Fruit fly (Drosophila melanogaster) whole organism, embryonic: ENCODE results near the gene bun.
A peak's percentile ranks its signal among the peaks of the same experiment; 100 is the strongest.

ENCODE experiments used
- Blimp-1 ChIP-seq: fragments of 200-800 bp; sonication (Bioruptor generic); optimal IDR thresholded peaks from 3 replicates; lab custom pipeline; 2018; ENCODE audit warnings: missing biosample characterization, missing genetic modification characterization, mild to moderate bottlenecking, moderate library complexity, missing genetic modification reagents
- BtbVII ChIP-seq: fragments of 200-800 bp; sonication (Bioruptor generic); optimal IDR thresholded peaks from 3 replicates; lab custom pipeline; 2017; ENCODE audit warnings: missing biosample characterization, mild to moderate bottlenecking, missing genetic modification characterization
- CG12071 ChIP-seq: fragments of 200-800 bp; sonication (Bioruptor generic); optimal IDR thresholded peaks from 3 replicates; lab custom pipeline; 2018; ENCODE audit warnings: missing biosample characterization, mild to moderate bottlenecking, missing genetic modification characterization
- CG12299 ChIP-seq: fragments of 200-800 bp; sonication (Bioruptor generic); optimal IDR thresholded peaks from 2 replicates; lab custom pipeline; 2018; ENCODE audit warnings: missing biosample characterization, mild to moderate bottlenecking, missing genetic modification characterization
- CG15269 ChIP-seq: fragments of 200-800 bp; sonication (Bioruptor generic); optimal IDR thresholded peaks from 2 replicates; lab custom pipeline; 2018; ENCODE audit warnings: missing biosample characterization, mild to moderate bottlenecking, missing genetic modification characterization, moderate library complexity
- CG15696 ChIP-seq: fragments of 200-800 bp; sonication (Bioruptor generic); optimal IDR thresholded peaks from 2 replicates; lab custom pipeline; 2019; ENCODE audit warnings: missing biosample characterization, mild to moderate bottlenecking, missing genetic modification characterization, moderate library complexity
- CG17361 ChIP-seq: fragments of 200-800 bp; sonication (Bioruptor generic); IDR thresholded peaks from 3 replicates; pipeline ENCODE4 v1.3.6; 2022; ENCODE audit warnings: missing biosample characterization, missing genetic modification characterization
- CG18262 ChIP-seq: fragments of 200-800 bp; optimal IDR thresholded peaks from 3 replicates; lab custom pipeline; 2019; ENCODE audit warnings: missing biosample characterization, mild to moderate bottlenecking, missing genetic modification characterization, moderate library complexity
- CG18764 ChIP-seq: fragments of 200-800 bp; sonication (Bioruptor generic); optimal IDR thresholded peaks from 3 replicates; lab custom pipeline; 2016; ENCODE audit warnings: missing biosample characterization, missing genetic modification characterization
- CG31388 ChIP-seq: fragments of 200-800 bp; sonication (Bioruptor generic); optimal IDR thresholded peaks from 2 replicates; lab custom pipeline; 2016; ENCODE audit warnings: missing biosample characterization, missing genetic modification characterization
- CG32532 ChIP-seq: fragments of 200-800 bp; sonication (Bioruptor generic); IDR thresholded peaks from 2 replicates; pipeline ENCODE4 v1.3.6; 2022; ENCODE audit warnings: missing biosample characterization, missing genetic modification characterization
- CG3407 ChIP-seq: fragments of 200-800 bp; sonication (Bioruptor generic); optimal IDR thresholded peaks from 2 replicates; lab custom pipeline; 2018; ENCODE audit warnings: missing biosample characterization, mild to moderate bottlenecking, missing genetic modification characterization
- CG34376 ChIP-seq: fragments of 200-800 bp; sonication (Bioruptor generic); optimal IDR thresholded peaks from 2 replicates; lab custom pipeline; 2018; ENCODE audit warnings: missing biosample characterization, mild to moderate bottlenecking, missing genetic modification characterization
- CG3847 ChIP-seq: fragments of 200-800 bp; sonication (Bioruptor generic); IDR thresholded peaks from 2 replicates; pipeline ENCODE4 v1.3.6; 2022; ENCODE audit warnings: missing biosample characterization, missing genetic modification characterization
- CG4730 ChIP-seq: fragments of 200-800 bp; sonication (Bioruptor generic); IDR thresholded peaks from 2 replicates; pipeline ENCODE4 v1.3.6; 2022; ENCODE audit warnings: missing biosample characterization, missing genetic modification characterization
- CG6689 ChIP-seq: fragments of 200-800 bp; sonication (Bioruptor generic); IDR thresholded peaks from 2 replicates; pipeline ENCODE4 v1.3.6; 2022; ENCODE audit warnings: missing biosample characterization, missing genetic modification characterization
- CG7556 ChIP-seq: fragments of 200-800 bp; sonication (Bioruptor generic); optimal IDR thresholded peaks from 2 replicates; lab custom pipeline; 2017; ENCODE audit warnings: missing biosample characterization, mild to moderate bottlenecking, missing genetic modification characterization
- CG7745 ChIP-seq: fragments of 200-800 bp; sonication (Bioruptor generic); optimal IDR thresholded peaks from 2 replicates; lab custom pipeline; 2018; ENCODE audit warnings: missing biosample characterization, mild to moderate bottlenecking, missing genetic modification characterization, moderate library complexity
- CG7786 ChIP-seq: fragments of 200-800 bp; sonication (Bioruptor generic); optimal IDR thresholded peaks from 2 replicates; lab custom pipeline; 2016; ENCODE audit warnings: missing biosample characterization, missing genetic modification characterization
- CG7839 ChIP-seq: fragments of 200-800 bp; sonication (Bioruptor generic); optimal IDR thresholded peaks from 3 replicates; lab custom pipeline; 2018; ENCODE audit warnings: missing biosample characterization, mild to moderate bottlenecking, missing genetic modification characterization, moderate library complexity
- CG8290 ChIP-seq, 3 experiments: fragments of 200-800 bp; sonication (Bioruptor generic); optimal IDR thresholded peaks; 2 replicates each; lab custom pipeline; 2016 to 2019; ENCODE audit warnings: missing biosample characterization in 3 of 3, missing genetic modification characterization in 3 of 3, mild to moderate bottlenecking in 2 of 3, moderate library complexity in 1 of 3
- CoRest ChIP-seq: fragments of 200-800 bp; sonication (Bioruptor generic); optimal IDR thresholded peaks from 3 replicates; lab custom pipeline; 2018; ENCODE audit warnings: missing biosample characterization, mild to moderate bottlenecking, missing genetic modification characterization, moderate library complexity
- Dref ChIP-seq: fragments of 200-800 bp; sonication (Bioruptor generic); IDR thresholded peaks from 2 replicates; pipeline ENCODE4 v1.3.6; 2022; ENCODE audit warnings: missing biosample characterization, missing genetic modification characterization
- Eip74EF ChIP-seq, 2 experiments: fragments of 200-800 bp in 1 of 2; fragments of >200 bp in 1 of 2; sonication (Bioruptor generic) in 1 of 2; optimal IDR thresholded peaks; 2 replicates each; lab custom pipeline; 2017 to 2019; ENCODE audit warnings: missing biosample characterization in 2 of 2, missing genetic modification characterization in 2 of 2, mild to moderate bottlenecking in 1 of 2, moderate library complexity in 1 of 2
- Gsc ChIP-seq: fragments of 200-800 bp; sonication (Bioruptor generic); IDR thresholded peaks from 2 replicates; pipeline ENCODE4 v1.3.6; 2022; ENCODE audit warnings: missing biosample characterization, missing genetic modification characterization
- HmgD ChIP-seq: fragments of 200-800 bp; sonication (Bioruptor generic); optimal IDR thresholded peaks from 3 replicates; lab custom pipeline; 2016; ENCODE audit warnings: missing biosample characterization, missing genetic modification characterization
- Hmx ChIP-seq: fragments of 200-800 bp; sonication (Bioruptor generic); optimal IDR thresholded peaks from 2 replicates; lab custom pipeline; 2016; ENCODE audit warnings: missing biosample characterization, missing genetic modification characterization
- Hr39 ChIP-seq: fragments of >200 bp; optimal IDR thresholded peaks from 2 replicates; lab custom pipeline; 2017
- Hr51 ChIP-seq, 2 experiments: fragments of 200-800 bp; sonication (Bioruptor generic); optimal IDR thresholded peaks; 2 replicates in 1 of 2; 3 replicates in 1 of 2; lab custom pipeline; 2016 to 2018; ENCODE audit warnings: missing biosample characterization in 2 of 2, missing genetic modification characterization in 2 of 2, mild to moderate bottlenecking in 1 of 2, moderate library complexity in 1 of 2
- Hsf ChIP-seq: fragments of 200-800 bp; sonication (Bioruptor generic); optimal IDR thresholded peaks from 3 replicates; lab custom pipeline; 2016; ENCODE audit warnings: missing biosample characterization, missing genetic modification characterization
- MBD-R2 ChIP-seq: fragments of 200-800 bp; sonication (Bioruptor generic); IDR thresholded peaks from 2 replicates; pipeline ENCODE4 v1.3.6; 2022; ENCODE audit warnings: missing biosample characterization, missing genetic modification characterization
- Optix ChIP-seq: fragments of 200-800 bp; sonication (Bioruptor generic); IDR thresholded peaks from 3 replicates; pipeline ENCODE4 v1.3.6; 2022; ENCODE audit warnings: missing biosample characterization, missing genetic modification characterization
- PHDP ChIP-seq: fragments of 200-800 bp; sonication (Bioruptor generic); optimal IDR thresholded peaks from 3 replicates; lab custom pipeline; 2018; ENCODE audit warnings: missing biosample characterization, mild to moderate bottlenecking, missing genetic modification characterization, moderate library complexity
- Rfx ChIP-seq: fragments of 200-800 bp; sonication (Bioruptor generic); IDR thresholded peaks from 2 replicates; pipeline ENCODE4 v1.3.6; 2022; ENCODE audit warnings: missing biosample characterization, missing genetic modification characterization
- Rx ChIP-seq: fragments of 200-800 bp; sonication (Bioruptor generic); IDR thresholded peaks from 2 replicates; pipeline ENCODE4 v1.3.6; 2022; ENCODE audit warnings: missing biosample characterization, missing genetic modification characterization
- Sox102F ChIP-seq: fragments of 200-800 bp; sonication (Bioruptor generic); optimal IDR thresholded peaks from 2 replicates; lab custom pipeline; 2018; ENCODE audit warnings: missing biosample characterization, mild to moderate bottlenecking, missing genetic modification characterization, moderate library complexity
- abd-A ChIP-seq: fragments of 200-800 bp; sonication (Bioruptor generic); optimal IDR thresholded peaks from 3 replicates; lab custom pipeline; 2019; ENCODE audit warnings: missing biosample characterization, mild to moderate bottlenecking, missing genetic modification characterization, moderate library complexity
- ap ChIP-seq: fragments of 200-800 bp; sonication (Bioruptor generic); IDR thresholded peaks from 2 replicates; pipeline ENCODE4 v1.3.6; 2022; ENCODE audit warnings: missing biosample characterization, missing genetic modification characterization
- dmrt99B ChIP-seq: fragments of 200-800 bp; sonication (Bioruptor generic); optimal IDR thresholded peaks from 2 replicates; lab custom pipeline; 2018; ENCODE audit warnings: missing biosample characterization, mild to moderate bottlenecking, missing genetic modification characterization, moderate library complexity
- ems ChIP-seq: fragments of 200-800 bp; sonication (Bioruptor generic); optimal IDR thresholded peaks from 3 replicates; lab custom pipeline; 2016; ENCODE audit warnings: missing biosample characterization, missing genetic modification characterization
- grau ChIP-seq: fragments of 200-800 bp; optimal IDR thresholded peaks from 3 replicates; lab custom pipeline; 2019; ENCODE audit warnings: missing biosample characterization, mild to moderate bottlenecking, missing genetic modification characterization, moderate library complexity
- her ChIP-seq: fragments of 200-800 bp; sonication (Bioruptor generic); optimal IDR thresholded peaks from 2 replicates; lab custom pipeline; 2016; ENCODE audit warnings: missing biosample characterization, missing genetic modification characterization
- lola ChIP-seq, 3 experiments: fragments of >200 bp in 2 of 3; fragments of 200-800 bp in 1 of 3; sonication (Bioruptor generic) in 1 of 3; optimal IDR thresholded peaks; 2 replicates each; lab custom pipeline; 2017 to 2019; ENCODE audit warnings: missing biosample characterization in 3 of 3, missing genetic modification characterization in 3 of 3, mild to moderate bottlenecking in 1 of 3, moderate library complexity in 1 of 3
- nau ChIP-seq: fragments of 200-800 bp; sonication (Bioruptor generic); optimal IDR thresholded peaks from 3 replicates; lab custom pipeline; 2017; ENCODE audit warnings: missing biosample characterization, mild to moderate bottlenecking, missing genetic modification characterization, missing genetic modification reagents
- twi ChIP-seq: fragments of 200-800 bp; optimal IDR thresholded peaks from 2 replicates; lab custom pipeline; 2019; ENCODE audit warnings: missing biosample characterization, mild to moderate bottlenecking, missing genetic modification characterization, moderate library complexity
- unpg ChIP-seq: fragments of 200-800 bp; sonication (Bioruptor generic); optimal IDR thresholded peaks from 3 replicates; lab custom pipeline; 2018; ENCODE audit warnings: missing biosample characterization, mild to moderate bottlenecking, missing genetic modification characterization, moderate library complexity
- wek ChIP-seq: fragments of 200-800 bp; sonication (Bioruptor generic); optimal IDR thresholded peaks from 3 replicates; lab custom pipeline; 2018; ENCODE audit warnings: missing biosample characterization, mild to moderate bottlenecking, missing genetic modification characterization, moderate library complexity
- zfh1 ChIP-seq: fragments of 200-800 bp; sonication (Bioruptor generic); IDR thresholded peaks from 3 replicates; pipeline ENCODE4 v1.3.6; 2022; ENCODE audit warnings: missing biosample characterization, missing genetic modification characterization

Gene bun

DNA sequence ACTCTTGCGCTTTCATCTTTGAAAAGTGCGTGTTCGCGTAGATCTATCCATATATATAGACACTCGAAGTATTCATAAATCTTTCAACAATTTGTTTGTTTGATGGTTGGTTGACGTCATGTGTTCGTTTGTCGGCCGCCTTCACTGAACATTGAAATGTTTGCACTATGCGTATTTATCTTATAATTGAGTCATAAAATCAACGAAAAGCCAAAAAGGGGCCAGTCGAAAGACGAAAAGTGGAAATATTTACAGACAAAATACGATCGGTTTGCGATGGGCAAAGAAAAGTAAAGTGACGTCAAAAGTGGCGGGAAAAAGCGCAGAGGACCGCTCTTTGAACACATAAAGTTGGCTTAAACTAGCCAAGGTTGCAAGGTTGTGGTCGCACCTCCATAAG lies 59.1 kb downstream of the bun start (continued):
- TF ChIP-seq CoRest (tag; lab: Kevin White, UChicago), result peak; percentile 10
- peak; percentile 36 for TF ChIP-seq unpg (GFP tag; lab: Kevin White, UChicago)
- TF ChIP-seq CG34376 (GFP tag; lab: Kevin White, UChicago), result no peak
- TF ChIP-seq Rfx (GFP tag; lab: Robert Waterston, UW), result peak; percentile 19; the same call in 1 of the 2 replicates
- TF ChIP-seq MBD-R2 (GFP tag; lab: Robert Waterston, UW), result no peak
- TF ChIP-seq wek (GFP tag; lab: Kevin White, UChicago), result peak; percentile 71
- no peak for TF ChIP-seq CG8290 (GFP tag; optimal IDR thresholded peaks at IDR 0.05; lab: Kevin White, UChicago)
- TF ChIP-seq CG8290 (tag; optimal IDR thresholded peaks at IDR 0.05; lab: Kevin White, UChicago), result peak; percentile 45 to 50
- peak in 1 of 3 experiments; percentile 54 for TF ChIP-seq lola (GFP tag; optimal IDR thresholded peaks at IDR 0.05; lab: Kevin White, UChicago)
- TF ChIP-seq CG7786, result no peak
- TF ChIP-seq dmrt99B (tag; lab: Kevin White, UChicago), result peak; percentile 46
- no peak for TF ChIP-seq Gsc (GFP tag; lab: Robert Waterston, UW)
- TF ChIP-seq CG18764 (GFP tag; lab: Kevin White, UChicago), result no peak
- no peak for TF ChIP-seq CG6689 (GFP tag; lab: Robert Waterston, UW)
- TF ChIP-seq CG15269 (tag; lab: Kevin White, UChicago), result peak; percentile 17
- peak; percentile 37 for TF ChIP-seq CG3407 (GFP tag; lab: Kevin White, UChicago)
- TF ChIP-seq ems (GFP tag; lab: Kevin White, UChicago), result no peak
- peak; percentile 37 for TF ChIP-seq Sox102F (GFP tag; lab: Kevin White, UChicago)
- peak; percentile 62 for TF ChIP-seq PHDP (tag; lab: Kevin White, UChicago)
- peak; percentile 28 for TF ChIP-seq CG7745 (tag; lab: Kevin White, UChicago)
- TF ChIP-seq BtbVII (GFP tag; lab: Kevin White, UChicago), result peak; percentile 40
- no peak for TF ChIP-seq Hr39
- TF ChIP-seq Hsf (GFP tag; lab: Kevin White, UChicago), result no peak
- TF ChIP-seq CG4730 (GFP tag; lab: Robert Waterston, UW), result no peak
- TF ChIP-seq CG17361 (GFP tag; lab: Robert Waterston, UW), result peak; percentile 28; the same call in 1 of the 3 replicates
- TF ChIP-seq CG12299 (tag; lab: Kevin White, UChicago), result no peak
- TF ChIP-seq abd-A, result peak; percentile 8
- peak; percentile 33 for TF ChIP-seq twi

DNA sequence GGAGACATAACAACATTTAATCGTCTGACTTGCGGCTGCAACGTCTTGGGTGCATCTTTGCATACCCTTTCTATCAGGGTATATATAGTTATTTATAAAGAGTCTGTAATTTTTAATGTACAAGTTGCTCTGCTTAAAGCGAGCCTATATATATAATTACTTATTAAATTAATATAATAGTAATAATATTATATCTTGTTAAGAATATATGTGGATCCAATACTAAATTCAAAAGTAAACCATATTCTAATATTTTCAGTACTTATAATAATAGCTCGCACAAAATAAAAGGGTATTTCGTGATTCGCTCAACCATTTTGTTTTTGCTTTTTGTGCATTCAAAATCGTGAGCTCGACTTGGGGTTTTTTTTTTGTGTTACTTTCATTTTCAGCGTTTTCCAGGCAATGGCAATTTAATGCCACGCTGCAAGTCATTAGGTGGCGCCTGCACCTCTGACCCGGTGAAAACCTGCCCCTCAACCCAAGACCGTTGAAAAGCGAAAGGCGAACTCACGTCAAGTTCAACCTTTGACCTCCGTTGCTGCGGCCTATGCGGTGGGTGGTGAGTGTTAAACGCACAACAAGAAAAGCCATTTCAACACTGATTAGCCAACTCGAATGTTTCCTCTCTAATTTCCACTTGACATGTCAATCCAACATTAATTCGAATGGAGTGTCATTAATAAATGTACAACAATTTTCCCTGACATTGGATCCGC lies 60.4 kb downstream of the bun start:
- TF ChIP-seq CG32532 (GFP tag; lab: Robert Waterston, UW), result no peak
- TF ChIP-seq Sox102F (GFP tag; lab: Kevin White, UChicago), result peak; percentile 43
- TF ChIP-seq zfh1 (GFP tag; lab: Robert Waterston, UW), result 0 out of 3 replicates have a peak, but pooled peaks have one; percentile 24
- no peak for TF ChIP-seq CG34376 (GFP tag; lab: Kevin White, UChicago)
- TF ChIP-seq grau (tag; lab: Kevin White, UChicago), result no peak
- no peak for TF ChIP-seq Rx (GFP tag; lab: Robert Waterston, UW)
- TF ChIP-seq nau, result no peak
- peak in 1 of 2 experiments; percentile 18 for TF ChIP-seq Eip74EF (GFP tag; optimal IDR thresholded peaks at IDR 0.05; lab: Kevin White, UChicago)
- peak; percentile 86 for TF ChIP-seq Blimp-1 (GFP tag; lab: Kevin White, UChicago)
- TF ChIP-seq HmgD (GFP tag; lab: Kevin White, UChicago), result no peak
- no peak for TF ChIP-seq CG12071 (GFP tag; lab: Kevin White, UChicago)
- TF ChIP-seq ap, result no peak
- TF ChIP-seq Hr51 (GFP tag; optimal IDR thresholded peaks at IDR 0.05; lab: Kevin White, UChicago), result peak in 1 of 2 experiments; percentile 43
- TF ChIP-seq CG7556 (GFP tag; lab: Kevin White, UChicago), result no peak
- TF ChIP-seq Hmx (GFP tag; lab: Kevin White, UChicago), result no peak
- TF ChIP-seq CG31388 (GFP tag; lab: Kevin White, UChicago), result no peak
- no peak for TF ChIP-seq her (GFP tag; lab: Kevin White, UChicago)
- TF ChIP-seq CG15696 (tag; lab: Kevin White, UChicago), result no peak
- TF ChIP-seq CG3847 (GFP tag; lab: Robert Waterston, UW), result no peak
- no peak for TF ChIP-seq Dref
- 0 out of 3 replicates have a peak, but pooled peaks have one; percentile 35 for TF ChIP-seq Optix (GFP tag; lab: Robert Waterston, UW)
- TF ChIP-seq CG18262, result peak; percentile 44
- peak; percentile 16 for TF ChIP-seq CG7839 (tag; lab: Kevin White, UChicago)
